Fruit fly (Drosophila melanogaster) whole organism, adult: ENCODE data around the gene fln.

ENCODE experiments used
- CG11617 ChIP-seq: fragments of 200-800 bp; sonication (Bioruptor generic); optimal IDR thresholded peaks from 2 replicates; lab custom pipeline; 2017; ENCODE audit warnings: mild to moderate bottlenecking, missing biosample characterization, missing genetic modification reagents, missing genetic modification characterization
- CG12768 ChIP-seq: fragments of 200-800 bp; sonication (Bioruptor generic); optimal IDR thresholded peaks from 2 replicates; lab custom pipeline; 2017; ENCODE audit warnings: missing biosample characterization, missing genetic modification characterization, mild to moderate bottlenecking, moderate library complexity, missing genetic modification reagents
- CG14711 ChIP-seq: fragments of 200-800 bp; sonication (Bioruptor generic); optimal IDR thresholded peaks from 2 replicates; lab custom pipeline; 2018; ENCODE audit warnings: missing biosample characterization, mild to moderate bottlenecking, missing genetic modification characterization, moderate library complexity
- CG1620 ChIP-seq: fragments of 200-800 bp; sonication (Bioruptor generic); optimal IDR thresholded peaks from 2 replicates; lab custom pipeline; 2016; ENCODE audit warnings: missing biosample characterization, missing genetic modification characterization
- CG33017 ChIP-seq: fragments of 200-800 bp; sonication (Bioruptor generic); optimal IDR thresholded peaks from 2 replicates; lab custom pipeline; 2018; ENCODE audit warnings: missing biosample characterization, mild to moderate bottlenecking, missing genetic modification characterization, moderate library complexity
- CG5204 ChIP-seq: fragments of 200-800 bp; sonication (Bioruptor generic); optimal IDR thresholded peaks from 2 replicates; lab custom pipeline; 2016; ENCODE audit warnings: missing biosample characterization, missing genetic modification characterization
- CG7045 ChIP-seq: fragments of 200-800 bp; sonication (Bioruptor generic); optimal IDR thresholded peaks from 2 replicates; lab custom pipeline; 2017; ENCODE audit warnings: missing biosample characterization, mild to moderate bottlenecking, missing genetic modification characterization
- CG7101 ChIP-seq: fragments of 200-800 bp; sonication (Bioruptor generic); optimal IDR thresholded peaks from 2 replicates; lab custom pipeline; 2018; ENCODE audit warnings: missing biosample characterization, mild to moderate bottlenecking, missing genetic modification characterization, moderate library complexity
- Clk ChIP-seq: fragments of 200-800 bp; sonication (Bioruptor generic); optimal IDR thresholded peaks from 2 replicates; lab custom pipeline; 2017; ENCODE audit warnings: missing biosample characterization, missing genetic modification characterization
- Crg-1 ChIP-seq: fragments of 200-800 bp; sonication (Bioruptor generic); optimal IDR thresholded peaks from 2 replicates; lab custom pipeline; 2016; ENCODE audit warnings: missing biosample characterization, missing genetic modification characterization
- Hr96 ChIP-seq: fragments of 200-800 bp; sonication (Bioruptor generic); optimal IDR thresholded peaks from 2 replicates; lab custom pipeline; 2016; ENCODE audit warnings: missing biosample characterization, missing genetic modification characterization
- Mnt ChIP-seq: fragments of 200-800 bp; sonication (Bioruptor generic); optimal IDR thresholded peaks from 2 replicates; lab custom pipeline; 2016; ENCODE audit warnings: missing biosample characterization, mild to moderate bottlenecking, missing genetic modification characterization
- bab1 ChIP-seq: fragments of 200-800 bp; sonication (Bioruptor generic); optimal IDR thresholded peaks from 3 replicates; lab custom pipeline; 2019; ENCODE audit warnings: missing biosample characterization, mild to moderate bottlenecking, missing genetic modification characterization, moderate library complexity
- cic ChIP-seq: fragments of 200-800 bp; sonication (Bioruptor generic); optimal IDR thresholded peaks from 2 replicates; lab custom pipeline; 2017; ENCODE audit warnings: missing biosample characterization, mild to moderate bottlenecking, missing genetic modification characterization, moderate library complexity
- cnc ChIP-seq, 2 experiments: fragments of >200 bp; optimal IDR thresholded peaks; 2 replicates each; lab custom pipeline; 2017
- kay ChIP-seq: fragments of 200-800 bp; sonication (Bioruptor generic); peaks from one replicate; lab custom pipeline; 2016; ENCODE audit warnings: missing biosample characterization, missing genetic modification characterization, borderline replicate concordance
- ovo ChIP-seq: fragments of 200-800 bp; sonication (Bioruptor generic); optimal IDR thresholded peaks from 2 replicates; lab custom pipeline; 2016; ENCODE audit warnings: missing biosample characterization, missing genetic modification characterization
- pad ChIP-seq: fragments of 200-800 bp; sonication (Bioruptor generic); optimal IDR thresholded peaks from 3 replicates; lab custom pipeline; 2017; ENCODE audit warnings: missing biosample characterization, missing genetic modification characterization, mild to moderate bottlenecking, moderate library complexity, missing genetic modification reagents
- tj ChIP-seq: fragments of 200-800 bp; sonication (Bioruptor generic); optimal IDR thresholded peaks from 3 replicates; lab custom pipeline; 2017; ENCODE audit warnings: missing biosample characterization, mild to moderate bottlenecking, missing genetic modification characterization, moderate library complexity
- toe ChIP-seq: fragments of 200-800 bp; sonication (Bioruptor generic); optimal IDR thresholded peaks from 2 replicates; lab custom pipeline; 2016; ENCODE audit warnings: missing biosample characterization, missing genetic modification characterization

Gene fln

dm6 chr3L:19991120-19991519 is at the start of gene fln:
TSS of gene fln (minus strand) at chr3L:19991220.
- no peak for TF ChIP-seq CG5204 (GFP tag; lab: Kevin White, UChicago)
- TF ChIP-seq cnc (optimal IDR thresholded peaks at IDR 0.05; lab: Kevin White, UChicago): no peak
- TF ChIP-seq bab1: no peak
- TF ChIP-seq tj (GFP tag; lab: Kevin White, UChicago): no peak
- TF ChIP-seq Crg-1 (GFP tag; lab: Kevin White, UChicago): no peak
- no peak for TF ChIP-seq ovo
- TF ChIP-seq CG12768 (GFP tag; lab: Kevin White, UChicago): no peak
- no peak for TF ChIP-seq Clk (GFP tag; lab: Kevin White, UChicago)
- TF ChIP-seq kay (GFP tag; lab: Kevin White, UChicago): no peak
- TF ChIP-seq CG7045 (GFP tag; lab: Kevin White, UChicago): no peak
- no peak for TF ChIP-seq CG11617 (GFP tag; lab: Kevin White, UChicago)
- TF ChIP-seq CG33017 (tag; lab: Kevin White, UChicago): no peak
- no peak for TF ChIP-seq Mnt (GFP tag; lab: Kevin White, UChicago)
- TF ChIP-seq cic: no peak
- no peak for TF ChIP-seq toe (GFP tag; lab: Kevin White, UChicago)
- no peak for TF ChIP-seq pad (GFP tag; lab: Kevin White, UChicago)
- TF ChIP-seq CG1620 (GFP tag; lab: Kevin White, UChicago): no peak
- TF ChIP-seq CG14711 (tag; lab: Kevin White, UChicago): no peak

- TF ChIP-seq CG14711 (tag; lab: Kevin White, UChicago) (no peak), ovo (no peak), cnc (optimal IDR thresholded peaks at IDR 0.05; lab: Kevin White, UChicago) (no peak), tj (GFP tag; lab: Kevin White, UChicago) (no peak), CG7101 (tag; lab: Kevin White, UChicago) (no peak), bab1 (no peak), Hr96 (GFP tag; lab: Kevin White, UChicago) (no peak)
These were observed 45.6 kb upstream of the fln start for dm6 chr3L:20036610-20037009.

dm6 chr3L:20028753-20029152 is 37.7 kb upstream of the fln start, which contains the start of gene Lamtor1:
TSS of gene Lamtor1 (minus strand) at chr3L:20029020.
- TF ChIP-seq Mnt (GFP tag; lab: Kevin White, UChicago) (no peak), CG12768 (GFP tag; lab: Kevin White, UChicago) (no peak), bab1 (peak; percentile 27), cnc (optimal IDR thresholded peaks at IDR 0.05; lab: Kevin White, UChicago) (no peak), Hr96 (GFP tag; lab: Kevin White, UChicago) (no peak), toe (GFP tag; lab: Kevin White, UChicago) (no peak)

dm6 chr3L:20027735-20028134 is 36.7 kb upstream of the fln start, which contains the start of gene CG14183:
TSS of gene CG14183 (minus strand) at chr3L:20027835.
- no peak for TF ChIP-seq Clk (GFP tag; lab: Kevin White, UChicago)
- no peak for TF ChIP-seq CG1620 (GFP tag; lab: Kevin White, UChicago)
- no peak for TF ChIP-seq Mnt (GFP tag; lab: Kevin White, UChicago)
- no peak for TF ChIP-seq CG12768 (GFP tag; lab: Kevin White, UChicago)
- TF ChIP-seq toe (GFP tag; lab: Kevin White, UChicago): no peak
- TF ChIP-seq cic: no peak
- no peak for TF ChIP-seq kay (GFP tag; lab: Kevin White, UChicago)
- no peak for TF ChIP-seq CG33017 (tag; lab: Kevin White, UChicago)
- no peak for TF ChIP-seq CG11617 (GFP tag; lab: Kevin White, UChicago)
- TF ChIP-seq cnc (optimal IDR thresholded peaks at IDR 0.05; lab: Kevin White, UChicago): no peak
- no peak for TF ChIP-seq Crg-1 (GFP tag; lab: Kevin White, UChicago)
- TF ChIP-seq CG5204 (GFP tag; lab: Kevin White, UChicago): no peak
- no peak for TF ChIP-seq CG7045 (GFP tag; lab: Kevin White, UChicago)
- no peak for TF ChIP-seq CG7101 (tag; lab: Kevin White, UChicago)
- TF ChIP-seq pad (GFP tag; lab: Kevin White, UChicago): no peak

dm6 chr3L:20006269-20007265 is 15.5 kb upstream of the fln start:
- no peak for TF ChIP-seq CG11617 (GFP tag; lab: Kevin White, UChicago)
- no peak for TF ChIP-seq CG5204 (GFP tag; lab: Kevin White, UChicago)
- no peak for TF ChIP-seq CG7045 (GFP tag; lab: Kevin White, UChicago)
- TF ChIP-seq Clk (GFP tag; lab: Kevin White, UChicago): no peak
- TF ChIP-seq kay (GFP tag; lab: Kevin White, UChicago): no peak
- peak; percentile 14 for TF ChIP-seq tj (GFP tag; lab: Kevin White, UChicago)
- no peak for TF ChIP-seq Hr96 (GFP tag; lab: Kevin White, UChicago)
- TF ChIP-seq Mnt (GFP tag; lab: Kevin White, UChicago): no peak
- no peak for TF ChIP-seq CG12768 (GFP tag; lab: Kevin White, UChicago)
- TF ChIP-seq cic: no peak
- no peak for TF ChIP-seq CG7101 (tag; lab: Kevin White, UChicago)
- TF ChIP-seq bab1: peak; percentile 32
- no peak for TF ChIP-seq CG14711 (tag; lab: Kevin White, UChicago)
- no peak for TF ChIP-seq Crg-1 (GFP tag; lab: Kevin White, UChicago)
- TF ChIP-seq toe (GFP tag; lab: Kevin White, UChicago): no peak
- TF ChIP-seq cnc (optimal IDR thresholded peaks at IDR 0.05; lab: Kevin White, UChicago): no peak
